Fruit fly (Drosophila melanogaster): ENCODE data around the gene CG42870.

DNA sequence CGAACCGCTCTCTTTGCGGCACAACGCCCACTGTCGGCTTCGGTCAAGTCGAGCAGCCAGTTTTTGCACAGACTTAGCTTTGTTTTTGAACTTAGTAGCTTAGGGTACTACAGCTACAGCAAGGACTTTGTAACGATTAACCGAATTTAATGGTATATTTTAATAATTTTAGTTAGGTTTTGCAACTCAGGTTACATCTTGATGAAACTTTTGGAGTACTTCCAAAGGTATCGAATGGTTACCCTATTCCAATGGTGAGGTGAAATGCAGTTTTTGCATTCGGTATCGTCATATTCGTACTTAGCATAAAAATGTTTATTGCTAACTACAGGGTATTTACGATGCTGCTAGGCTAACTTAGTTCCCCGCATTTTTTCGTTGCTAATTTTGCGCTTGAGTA is 48.6 kb downstream of the CG42870 start:
- TF ChIP-seq Myc (optimal IDR thresholded peaks at IDR 0.05) (no peak), insv (optimal IDR thresholded peaks at IDR 0.05) (no peak)
